Worm (Caenorhabditis elegans): ENCODE data around the gene his-4.

- TF ChIP-seq elt-3 (tag; optimal IDR thresholded peaks at IDR 0.05) (no peak), elt-1 (tag; optimal IDR thresholded peaks at IDR 0.05; ENCODE audit: borderline replicate concordance, insufficient read depth) (no peak), ham-2 (GFP tag; optimal IDR thresholded peaks at IDR 0.05) (no peak), ztf-11 (tag; optimal IDR thresholded peaks at IDR 0.05) (no peak), nhr-237 (tag; optimal IDR thresholded peaks at IDR 0.05) (no peak), snpc-4 (tag; optimal IDR thresholded peaks at IDR 0.05) (no peak), pha-4 (tag; optimal IDR thresholded peaks at IDR 0.05) (no peak), lsy-2 (tag; optimal IDR thresholded peaks at IDR 0.05) (no peak), nhr-76 (tag; optimal IDR thresholded peaks at IDR 0.05) (no peak), lin-13 (tag; optimal IDR thresholded peaks at IDR 0.05) (no peak), unc-62 (GFP tag; optimal IDR thresholded peaks at IDR 0.05) (no peak), nhr-28 (tag; optimal IDR thresholded peaks at IDR 0.05) (no peak)
Observed at ce11 chrV:16058872-16059271, 18.6 kb upstream of the his-4 start, which contains the start of gene F14H3.6.

Data from whole organism, mixed stage, embryonic.